Worm (Caenorhabditis elegans) whole organism, L2 larva: Measurements from ENCODE around the gene sre-48.

Experiments
- alr-1 ChIP-seq: fragments of 150-350 bp; optimal IDR thresholded peaks from 2 replicates; lab custom pipeline; 2014; ENCODE audit warnings: missing biosample characterization, missing genetic modification characterization
- crh-2 ChIP-seq: sonication (generic microtip); optimal IDR thresholded peaks from 2 replicates; lab custom pipeline; 2017; ENCODE audit warnings: missing biosample characterization, missing genetic modification characterization
- mdl-1 ChIP-seq, 2 experiments: fragments of 150-350 bp in 1 of 2; sonication (generic microtip) in 1 of 2; optimal IDR thresholded peaks; 2 replicates each; lab custom pipeline; 2017; ENCODE audit warnings: missing biosample characterization in 2 of 2, missing genetic modification characterization in 2 of 2
- nhr-25 ChIP-seq: fragments of 150-350 bp; sonication (generic microtip); optimal IDR thresholded peaks from 3 replicates; lab custom pipeline; 2014; ENCODE audit warnings: missing biosample characterization, missing genetic modification characterization
- skn-1 ChIP-seq: sonication (generic microtip); optimal IDR thresholded peaks from 2 replicates; lab custom pipeline; 2017; ENCODE audit warnings: missing biosample characterization, missing genetic modification characterization
- sma-9 ChIP-seq, 2 experiments: fragments of 150-350 bp in 1 of 2; sonication (generic microtip) in 1 of 2; optimal IDR thresholded peaks; 2 replicates each; lab custom pipeline; 2014 to 2016; ENCODE audit warnings: missing genetic modification characterization in 2 of 2, mild to moderate bottlenecking in 1 of 2, missing biosample characterization in 1 of 2, missing compliant biosample characterization in 1 of 2, missing genetic modification reagents in 1 of 2, moderate library complexity in 1 of 2
- snpc-4 ChIP-seq: fragments of 150-350 bp; optimal IDR thresholded peaks from 2 replicates; lab custom pipeline; 2014; ENCODE audit warnings: missing biosample characterization, missing genetic modification characterization
- unc-39 ChIP-seq: fragments of 150-350 bp; optimal IDR thresholded peaks from 2 replicates; lab custom pipeline; 2014; ENCODE audit warnings: missing biosample characterization, missing genetic modification characterization
- unc-62 ChIP-seq: fragments of 150-350 bp; optimal IDR thresholded peaks from 2 replicates; lab custom pipeline; 2014; ENCODE audit warnings: missing biosample characterization, missing genetic modification reagents, missing genetic modification characterization

- TF ChIP-seq alr-1 (tag; lab: Kevin White, UChicago) (no peak), snpc-4 (no peak), nhr-25 (tag; lab: Kevin White, UChicago) (no peak), unc-62 (GFP tag; lab: Kevin White, UChicago) (no peak), sma-9 (GFP tag; optimal IDR thresholded peaks at IDR 0.05; lab: Kevin White, UChicago) (no peak), sma-9 (tag; optimal IDR thresholded peaks at IDR 0.05; lab: Kevin White, UChicago) (no peak), skn-1 (tag; lab: Kevin White, UChicago) (no peak), mdl-1 (tag; optimal IDR thresholded peaks at IDR 0.05; lab: Kevin White, UChicago) (no peak), crh-2 (no peak), unc-39 (tag; lab: Kevin White, UChicago) (no peak)
Observed at ce11 chrII:13997989-13998388, 18.3 kb upstream of the sre-48 start.
